Worm (Caenorhabditis elegans) whole organism, L1 larva: ENCODE results near the gene F54A3.2.

Source experiments
- efl-1 ChIP-seq, 4 experiments: fragments of 150-350 bp; optimal IDR thresholded peaks in 3 of 4; peaks in 1 of 4; 1 replicate in 1 of 4; 2 replicates in 3 of 4; lab custom pipeline; 2014; ENCODE audit warnings: missing biosample characterization in 2 of 4, missing genetic modification characterization in 2 of 4, missing genetic modification reagents in 2 of 4
- hlh-17 ChIP-seq: fragments of 200-800 bp; sonication (Bioruptor generic); optimal IDR thresholded peaks from 2 replicates; lab custom pipeline; 2018; ENCODE audit warnings: missing genetic modification characterization, mild to moderate bottlenecking, missing compliant biosample characterization, moderate library complexity, borderline replicate concordance
- lir-3 ChIP-seq: sonication (generic microtip); optimal IDR thresholded peaks from 2 replicates; lab custom pipeline; 2016; ENCODE audit warnings: mild to moderate bottlenecking, missing genetic modification characterization, moderate library complexity, missing compliant biosample characterization; ENCODE audit not compliant: poor library complexity

Gene F54A3.2

ce11 chrII:2302330-2302729, 58.9 kb downstream of the F54A3.2 start, which contains the start of gene B0281.6:
Gene B0281.6 (minus strand): TSS chrII:2302430.
- TF ChIP-seq lir-3 (tag; lab: Kevin White, UChicago), result no peak
- TF ChIP-seq hlh-17, result no peak
- TF ChIP-seq efl-1 (optimal IDR thresholded peaks at IDR 0.05; lab: Kevin White, UChicago), result no peak
- peak in 1 of 2 experiments; percentile 22 for TF ChIP-seq efl-1 (GFP tag; optimal IDR thresholded peaks at IDR 0.05 in 1 of 2; lab: Kevin White, UChicago)
- TF ChIP-seq, all 84 proteins: peak for 1
